Fruit fly (Drosophila melanogaster) whole organism, prepupa: ENCODE data around the gene Slbp.

Source experiments
- Blimp-1 ChIP-seq: fragments of 200-800 bp; sonication (Bioruptor generic); optimal IDR thresholded peaks from 3 replicates; lab custom pipeline; 2017; ENCODE audit warnings: missing biosample characterization, missing genetic modification characterization, mild to moderate bottlenecking, moderate library complexity, missing genetic modification reagents
- CG10669 ChIP-seq: fragments of 200-800 bp; sonication (Bioruptor generic); optimal IDR thresholded peaks from 3 replicates; lab custom pipeline; 2018; ENCODE audit warnings: missing biosample characterization, mild to moderate bottlenecking, missing genetic modification characterization, moderate library complexity
- CG11762 ChIP-seq: fragments of 200-800 bp; sonication (Bioruptor generic); optimal IDR thresholded peaks from 3 replicates; lab custom pipeline; 2016; ENCODE audit warnings: missing biosample characterization, missing genetic modification characterization; ENCODE audit not compliant: insufficient read depth
- CG32006 ChIP-seq: fragments of 200-800 bp; sonication (Bioruptor generic); optimal IDR thresholded peaks from 3 replicates; lab custom pipeline; 2017; ENCODE audit warnings: missing biosample characterization, mild to moderate bottlenecking, missing genetic modification characterization
- CG34406 ChIP-seq: fragments of 200-800 bp; sonication (Bioruptor generic); optimal IDR thresholded peaks from 3 replicates; lab custom pipeline; 2016; ENCODE audit warnings: missing biosample characterization, missing genetic modification characterization
- CG3919 ChIP-seq: fragments of 200-800 bp; sonication (Bioruptor generic); optimal IDR thresholded peaks from 3 replicates; lab custom pipeline; 2016; ENCODE audit warnings: missing biosample characterization, missing genetic modification characterization
- CG6163 ChIP-seq: fragments of 200-800 bp; sonication (Bioruptor generic); IDR thresholded peaks from 3 replicates; pipeline ENCODE4 v1.3.6; 2022; ENCODE audit warnings: missing biosample characterization, missing genetic modification characterization
- CG6276 ChIP-seq: fragments of 200-800 bp; sonication (Bioruptor generic); optimal IDR thresholded peaks from 2 replicates; lab custom pipeline; 2017; ENCODE audit warnings: missing biosample characterization, mild to moderate bottlenecking, missing genetic modification characterization
- CG6792 ChIP-seq: fragments of 200-800 bp; sonication (Bioruptor generic); optimal IDR thresholded peaks from 3 replicates; lab custom pipeline; 2016; ENCODE audit warnings: missing biosample characterization, missing genetic modification characterization
- CG6808 ChIP-seq: fragments of 200-800 bp; sonication (Bioruptor generic); optimal IDR thresholded peaks from 3 replicates; lab custom pipeline; 2017; ENCODE audit warnings: missing biosample characterization, missing genetic modification characterization, mild to moderate bottlenecking, moderate library complexity, missing genetic modification reagents
- CG7368 ChIP-seq: fragments of 200-800 bp; sonication (Bioruptor generic); optimal IDR thresholded peaks from 3 replicates; lab custom pipeline; 2016; ENCODE audit warnings: missing biosample characterization, missing genetic modification characterization
- CG8119 ChIP-seq: fragments of 200-800 bp; sonication (Bioruptor generic); IDR thresholded peaks from 3 replicates; pipeline ENCODE4 v1.3.6; 2022; ENCODE audit warnings: missing biosample characterization, missing genetic modification characterization
- CG8319 ChIP-seq: fragments of 200-800 bp; sonication (Bioruptor generic); optimal IDR thresholded peaks from 3 replicates; lab custom pipeline; 2016; ENCODE audit warnings: missing biosample characterization, missing genetic modification characterization
- CG8632 ChIP-seq: fragments of 200-800 bp; sonication (Bioruptor generic); optimal IDR thresholded peaks from 3 replicates; lab custom pipeline; 2016; ENCODE audit warnings: missing biosample characterization, missing genetic modification characterization
- CG9139 ChIP-seq: fragments of 200-800 bp; sonication (Bioruptor generic); optimal IDR thresholded peaks from 3 replicates; lab custom pipeline; 2017; ENCODE audit warnings: missing biosample characterization, mild to moderate bottlenecking, missing genetic modification characterization
- Eip75B ChIP-seq: fragments of 200-800 bp; sonication (Bioruptor generic); optimal IDR thresholded peaks from 3 replicates; lab custom pipeline; 2016; ENCODE audit warnings: missing biosample characterization, missing genetic modification characterization
- Eip78C ChIP-seq: fragments of 200-800 bp; sonication (Bioruptor generic); peaks from one replicate; lab custom pipeline; 2016; ENCODE audit warnings: missing biosample characterization, missing genetic modification characterization
- Eip93F ChIP-seq: fragments of 200-800 bp; sonication (Bioruptor generic); optimal IDR thresholded peaks from 2 replicates; lab custom pipeline; 2016; ENCODE audit warnings: missing biosample characterization, mild to moderate bottlenecking, missing genetic modification characterization
- Ets96B ChIP-seq: fragments of 200-800 bp; optimal IDR thresholded peaks from 2 replicates; lab custom pipeline; 2019; ENCODE audit warnings: missing biosample characterization, mild to moderate bottlenecking, missing genetic modification characterization, moderate library complexity
- Hr38 ChIP-seq: sonication (Bioruptor generic); optimal IDR thresholded peaks from 2 replicates; lab custom pipeline; 2016; ENCODE audit warnings: missing biosample characterization, missing genetic modification characterization
- Hr4 ChIP-seq: fragments of 200-800 bp; sonication (Bioruptor generic); optimal IDR thresholded peaks from 3 replicates; lab custom pipeline; 2016; ENCODE audit warnings: missing biosample characterization, missing genetic modification characterization
- Lpt ChIP-seq: fragments of 200-800 bp; sonication (Bioruptor generic); optimal IDR thresholded peaks from 3 replicates; lab custom pipeline; 2016; ENCODE audit warnings: missing biosample characterization, missing genetic modification characterization
- Met ChIP-seq: fragments of 200-800 bp; sonication (Bioruptor generic); optimal IDR thresholded peaks from 3 replicates; lab custom pipeline; 2016; ENCODE audit warnings: missing biosample characterization, missing genetic modification characterization
- Sox102F ChIP-seq: fragments of 200-800 bp; sonication (Bioruptor generic); optimal IDR thresholded peaks from 2 replicates; lab custom pipeline; 2016; ENCODE audit warnings: missing biosample characterization, mild to moderate bottlenecking, missing genetic modification characterization
- Sox15 ChIP-seq: fragments of 200-800 bp; sonication (Bioruptor generic); optimal IDR thresholded peaks from 3 replicates; lab custom pipeline; 2016; ENCODE audit warnings: missing biosample characterization, missing genetic modification characterization
- achi ChIP-seq: fragments of 200-800 bp; sonication (Bioruptor generic); optimal IDR thresholded peaks from 3 replicates; lab custom pipeline; 2016; ENCODE audit warnings: missing biosample characterization, missing genetic modification characterization
- acj6 ChIP-seq: fragments of 200-800 bp; sonication (Bioruptor generic); optimal IDR thresholded peaks from 3 replicates; lab custom pipeline; 2016; ENCODE audit warnings: missing biosample characterization, missing genetic modification characterization
- dsx ChIP-seq: fragments of 200-800 bp; optimal IDR thresholded peaks from 3 replicates; lab custom pipeline; 2019; ENCODE audit warnings: missing biosample characterization, mild to moderate bottlenecking, missing genetic modification characterization, moderate library complexity; ENCODE audit not compliant: poor library complexity, severe bottlenecking
- eg ChIP-seq: fragments of 200-800 bp; sonication (Bioruptor generic); IDR thresholded peaks from 3 replicates; pipeline ENCODE4 v1.3.6; 2022; ENCODE audit warnings: missing biosample characterization, missing genetic modification characterization
- fkh ChIP-seq: fragments of 200-800 bp; sonication (Bioruptor generic); optimal IDR thresholded peaks from 3 replicates; lab custom pipeline; 2017; ENCODE audit warnings: missing biosample characterization, mild to moderate bottlenecking, missing genetic modification characterization, moderate library complexity
- lz ChIP-seq: fragments of 200-800 bp; sonication (Bioruptor generic); optimal IDR thresholded peaks from 3 replicates; lab custom pipeline; 2016; ENCODE audit warnings: missing biosample characterization, missing genetic modification characterization
- net ChIP-seq: fragments of 200-800 bp; sonication (Bioruptor generic); optimal IDR thresholded peaks from 3 replicates; lab custom pipeline; 2016; ENCODE audit warnings: missing biosample characterization, missing genetic modification characterization
- salr ChIP-seq, 2 experiments: fragments of 200-800 bp; sonication (Bioruptor generic); optimal IDR thresholded peaks; 3 replicates each; lab custom pipeline; 2016 to 2018; ENCODE audit warnings: missing biosample characterization in 2 of 2, missing genetic modification characterization in 2 of 2, mild to moderate bottlenecking in 1 of 2
- ss ChIP-seq, 2 experiments: fragments of 200-800 bp; sonication (Bioruptor generic); optimal IDR thresholded peaks; 2 replicates in 1 of 2; 3 replicates in 1 of 2; lab custom pipeline; 2017 to 2018; ENCODE audit warnings: mild to moderate bottlenecking in 2 of 2, missing biosample characterization in 2 of 2, missing genetic modification characterization in 2 of 2, moderate library complexity in 1 of 2
- svp ChIP-seq: fragments of 200-800 bp; sonication (Bioruptor generic); peaks from one replicate; lab custom pipeline; 2016; ENCODE audit warnings: missing biosample characterization, missing genetic modification characterization
- vri ChIP-seq: fragments of 200-800 bp; sonication (Bioruptor generic); optimal IDR thresholded peaks from 3 replicates; lab custom pipeline; 2016; ENCODE audit warnings: missing biosample characterization, mild to moderate bottlenecking, missing genetic modification characterization

Gene Slbp

DNA sequence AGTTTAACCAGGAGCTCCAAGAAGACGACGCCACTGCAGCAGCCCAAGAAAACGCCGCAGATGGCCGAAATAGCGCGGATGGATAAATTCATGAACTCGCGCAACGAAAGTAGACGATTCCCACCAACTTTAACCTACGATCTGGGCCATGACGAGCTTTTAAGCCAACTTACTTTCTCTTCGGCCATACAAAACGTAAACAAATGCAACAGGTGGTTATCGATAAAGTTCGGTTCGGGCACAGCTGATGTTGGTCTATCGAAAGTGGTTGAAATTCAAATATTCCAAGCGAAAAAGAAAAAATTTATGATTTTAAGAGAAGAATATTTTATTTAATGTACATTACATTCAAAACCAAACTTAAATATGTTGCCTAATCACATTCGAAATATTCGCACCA lies 6.4 kb downstream of the Slbp start, which contains the start of gene CG14511:
TSS of gene CG14511 (minus strand) at position 184 of the 400 bp plus-strand sequence.
- TF ChIP-seq CG6276 (GFP tag; lab: Kevin White, UChicago) (no peak), Hr4 (GFP tag; lab: Kevin White, UChicago) (no peak), Sox15 (GFP tag; lab: Kevin White, UChicago) (no peak), Eip78C (GFP tag; lab: Kevin White, UChicago) (peak; percentile 2), CG9139 (GFP tag; lab: Kevin White, UChicago) (no peak), Hr38 (GFP tag; lab: Kevin White, UChicago) (no peak), CG10669 (GFP tag; lab: Kevin White, UChicago) (no peak), CG8632 (GFP tag; lab: Kevin White, UChicago) (no peak), Blimp-1 (peak; percentile 22), Eip93F (GFP tag; lab: Kevin White, UChicago) (no peak), acj6 (GFP tag; lab: Kevin White, UChicago) (no peak)

DNA sequence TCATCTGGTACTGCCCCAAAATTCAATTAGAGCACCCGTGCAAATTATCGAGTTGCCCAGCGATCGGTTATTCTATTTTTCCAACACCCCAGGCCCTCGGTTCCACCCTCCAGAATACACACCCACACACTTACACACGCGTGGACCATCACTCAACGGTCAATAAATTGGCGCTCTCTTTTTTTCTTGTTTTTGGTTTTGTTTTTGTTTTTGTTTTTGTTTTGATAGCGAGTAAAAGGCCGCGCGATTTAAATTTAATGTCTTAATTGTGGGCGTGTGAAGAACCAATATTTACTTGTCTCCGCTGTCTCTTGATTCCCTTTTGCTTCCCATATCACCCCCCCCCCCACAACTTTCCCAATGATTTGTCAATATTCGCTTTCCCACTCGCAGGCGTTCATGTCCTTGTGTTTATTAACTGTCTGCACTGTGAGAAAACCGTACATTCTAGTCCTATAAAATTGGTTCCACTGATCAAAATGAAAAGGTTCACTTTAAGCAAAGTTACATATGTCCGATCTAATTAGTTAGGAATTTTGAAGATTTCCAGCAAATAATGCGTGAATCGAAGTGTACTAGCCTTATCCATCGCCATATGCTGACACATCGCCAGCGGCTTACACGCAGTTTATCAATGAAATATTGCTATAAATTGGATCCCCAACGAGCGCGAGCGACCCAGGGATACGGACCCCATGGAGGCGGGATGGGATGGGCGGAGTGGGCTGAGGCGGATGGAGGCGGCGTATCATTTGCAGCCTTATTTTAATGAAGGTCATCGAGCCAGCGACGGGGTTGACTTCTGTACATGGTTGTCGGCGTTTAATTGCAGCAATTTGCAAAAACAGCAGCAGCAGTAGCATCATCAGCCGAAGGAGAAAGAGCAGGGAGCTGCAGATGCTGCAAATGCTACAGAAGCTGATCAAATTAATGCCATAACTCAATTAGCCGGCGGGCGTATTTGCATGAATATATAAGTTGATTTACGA lies 13.0 kb downstream of the Slbp start:
- TF ChIP-seq CG6163 (GFP tag; lab: Robert Waterston, UW) (peak; percentile 37; the same call in 1 of the 3 replicates), achi (GFP tag; lab: Kevin White, UChicago) (peak; percentile 8), CG34406 (GFP tag; lab: Kevin White, UChicago) (no peak), Met (GFP tag; lab: Kevin White, UChicago) (no peak), Blimp-1 (no peak), ss (GFP tag; optimal IDR thresholded peaks at IDR 0.05; lab: Kevin White, UChicago) (peak in 1 of 2 experiments; percentile 20), svp (GFP tag; lab: Kevin White, UChicago) (peak; percentile 92), Hr38 (GFP tag; lab: Kevin White, UChicago) (no peak), Eip93F (GFP tag; lab: Kevin White, UChicago) (no peak), vri (GFP tag; lab: Kevin White, UChicago) (no peak), net (GFP tag; lab: Kevin White, UChicago) (no peak), fkh (GFP tag; lab: Kevin White, UChicago) (peak; percentile 32), Sox15 (GFP tag; lab: Kevin White, UChicago) (no peak), CG8119 (no peak), CG3919 (GFP tag; lab: Kevin White, UChicago) (peak; percentile 29), Hr4 (GFP tag; lab: Kevin White, UChicago) (no peak), Eip75B (GFP tag; lab: Kevin White, UChicago) (no peak), CG6792 (GFP tag; lab: Kevin White, UChicago) (no peak), Lpt (GFP tag; lab: Kevin White, UChicago) (no peak), CG11762 (no peak), acj6 (GFP tag; lab: Kevin White, UChicago) (no peak), dsx (GFP tag; lab: Kevin White, UChicago) (peak; percentile 5), CG7368 (GFP tag; lab: Kevin White, UChicago) (peak; percentile 14), Ets96B (tag; lab: Kevin White, UChicago) (peak; percentile 36), CG10669 (GFP tag; lab: Kevin White, UChicago) (peak; percentile 68), lz (GFP tag; lab: Kevin White, UChicago) (no peak), CG8319 (GFP tag; lab: Kevin White, UChicago) (no peak), CG32006 (GFP tag; lab: Kevin White, UChicago) (no peak), Eip78C (GFP tag; lab: Kevin White, UChicago) (peak; percentile 53), Sox102F (no peak), salr (GFP tag; optimal IDR thresholded peaks at IDR 0.05; lab: Kevin White, UChicago) (no peak), eg (no peak), CG6808 (GFP tag; lab: Kevin White, UChicago) (peak; percentile 29), CG9139 (GFP tag; lab: Kevin White, UChicago) (peak; percentile 29)
